Fruit fly (Drosophila melanogaster) Kc167 (cell line): ENCODE data around the gene Ns4.

Experiments
- psq ChIP-seq: fragments of >200 bp; optimal IDR thresholded peaks from 2 replicates; lab custom pipeline; 2017; ENCODE audit warnings: missing external identifiers
- ttk ChIP-seq: sonication (Bioruptor generic); optimal IDR thresholded peaks from 2 replicates; lab custom pipeline; 2017; ENCODE audit warnings: missing external identifiers

dm6 chr2L:20792988-20793544 is 40.8 kb downstream of the Ns4 start:
- TF ChIP-seq ttk (lab: Kevin White, UChicago) (no peak), psq (lab: Kevin White, UChicago) (no peak)
